Fruit fly (Drosophila melanogaster) whole organism, embryonic: ENCODE results near the gene Snx1.

ENCODE experiments used
- Abd-B ChIP-seq: fragments of 200-800 bp; sonication (Bioruptor generic); optimal IDR thresholded peaks from 2 replicates; lab custom pipeline; 2018; ENCODE audit warnings: missing biosample characterization, mild to moderate bottlenecking, missing genetic modification characterization, moderate library complexity
- Bteb2 ChIP-seq: fragments of 200-800 bp; sonication (Bioruptor generic); optimal IDR thresholded peaks from 2 replicates; lab custom pipeline; 2016; ENCODE audit warnings: missing biosample characterization, missing genetic modification characterization
- CG10366 ChIP-seq: fragments of 200-800 bp; sonication (Bioruptor generic); IDR thresholded peaks from 2 replicates; pipeline ENCODE4 v1.3.6; 2022; ENCODE audit warnings: missing biosample characterization, missing genetic modification characterization
- CG10959 ChIP-seq: fragments of 200-800 bp; sonication (Bioruptor generic); IDR thresholded peaks from 2 replicates; pipeline ENCODE4 v1.3.6; 2022; ENCODE audit warnings: missing biosample characterization, missing genetic modification characterization
- CG11247 ChIP-seq: fragments of 200-800 bp; sonication (Bioruptor generic); IDR thresholded peaks from 2 replicates; pipeline ENCODE4 v1.3.6; 2022; ENCODE audit warnings: missing biosample characterization, missing genetic modification characterization
- CG11696 ChIP-seq: fragments of 200-800 bp; sonication (Bioruptor generic); IDR thresholded peaks from 2 replicates; pipeline ENCODE4 v1.3.6; 2022; ENCODE audit warnings: missing biosample characterization, missing genetic modification characterization
- CG1233 ChIP-seq: fragments of 200-800 bp; sonication (Bioruptor generic); optimal IDR thresholded peaks from 4 replicates; lab custom pipeline; 2018; ENCODE audit warnings: missing biosample characterization, mild to moderate bottlenecking, missing genetic modification characterization
- CG15269 ChIP-seq: fragments of 200-800 bp; sonication (Bioruptor generic); optimal IDR thresholded peaks from 2 replicates; lab custom pipeline; 2018; ENCODE audit warnings: missing biosample characterization, mild to moderate bottlenecking, missing genetic modification characterization, moderate library complexity
- CG17912 ChIP-seq: fragments of 200-800 bp; sonication (Bioruptor generic); optimal IDR thresholded peaks from 2 replicates; lab custom pipeline; 2018; ENCODE audit warnings: missing biosample characterization, mild to moderate bottlenecking, missing genetic modification characterization
- CG18476 ChIP-seq: fragments of 200-800 bp; sonication (Bioruptor generic); optimal IDR thresholded peaks from 2 replicates; lab custom pipeline; 2016; ENCODE audit warnings: missing biosample characterization, mild to moderate bottlenecking, missing genetic modification characterization
- CG18619 ChIP-seq: fragments of 200-800 bp; sonication (Bioruptor generic); optimal IDR thresholded peaks from 3 replicates; lab custom pipeline; 2017; ENCODE audit warnings: missing biosample characterization, mild to moderate bottlenecking, missing genetic modification characterization
- CG2202 ChIP-seq: fragments of 200-800 bp; sonication (Bioruptor generic); optimal IDR thresholded peaks from 2 replicates; lab custom pipeline; 2018; ENCODE audit warnings: missing biosample characterization, mild to moderate bottlenecking, missing genetic modification characterization
- CG30403 ChIP-seq: fragments of 200-800 bp; sonication (Bioruptor generic); optimal IDR thresholded peaks from 3 replicates; lab custom pipeline; 2016; ENCODE audit warnings: missing biosample characterization, missing genetic modification characterization
- CG3281 ChIP-seq: fragments of 200-800 bp; sonication (Bioruptor generic); optimal IDR thresholded peaks from 3 replicates; lab custom pipeline; 2017; ENCODE audit warnings: missing biosample characterization, mild to moderate bottlenecking, missing genetic modification characterization
- CG34376 ChIP-seq: fragments of 200-800 bp; sonication (Bioruptor generic); optimal IDR thresholded peaks from 2 replicates; lab custom pipeline; 2018; ENCODE audit warnings: missing biosample characterization, mild to moderate bottlenecking, missing genetic modification characterization
- CG34422 ChIP-seq: fragments of 200-800 bp; sonication (Bioruptor generic); IDR thresholded peaks from 3 replicates; pipeline ENCODE4 v1.3.6; 2022; ENCODE audit warnings: missing biosample characterization, missing genetic modification characterization
- CG3726 ChIP-seq: fragments of 200-800 bp; sonication (Bioruptor generic); IDR thresholded peaks from 3 replicates; pipeline ENCODE4, ENCODE4 v1.3.6; 2022; ENCODE audit warnings: missing biosample characterization, missing genetic modification characterization
- CG3995 ChIP-seq: fragments of 200-800 bp; sonication (Bioruptor generic); optimal IDR thresholded peaks from 3 replicates; lab custom pipeline; 2016; ENCODE audit warnings: missing biosample characterization, missing genetic modification characterization
- CG5953 ChIP-seq: fragments of 200-800 bp; sonication (Bioruptor generic); IDR thresholded peaks from 2 replicates; pipeline ENCODE4 v1.3.6; 2022; ENCODE audit warnings: missing biosample characterization, missing genetic modification characterization
- CG6254 ChIP-seq: fragments of 200-800 bp; sonication (Bioruptor generic); optimal IDR thresholded peaks from 3 replicates; lab custom pipeline; 2017; ENCODE audit warnings: mild to moderate bottlenecking, missing biosample characterization, missing genetic modification reagents, missing genetic modification characterization
- CG6765 ChIP-seq: fragments of 200-800 bp; sonication (Bioruptor generic); optimal IDR thresholded peaks from 3 replicates; lab custom pipeline; 2017; ENCODE audit warnings: missing biosample characterization, mild to moderate bottlenecking, missing genetic modification characterization
- CG6854 ChIP-seq: fragments of 200-800 bp; sonication (Bioruptor generic); optimal IDR thresholded peaks from 3 replicates; lab custom pipeline; 2017; ENCODE audit warnings: missing biosample characterization, mild to moderate bottlenecking, missing genetic modification characterization
- CG7357 ChIP-seq: fragments of 200-800 bp; sonication (Bioruptor generic); IDR thresholded peaks from 3 replicates; pipeline ENCODE4 v1.3.6; 2022; ENCODE audit warnings: missing biosample characterization, missing genetic modification characterization
- CG8290 ChIP-seq, 3 experiments: fragments of 200-800 bp; sonication (Bioruptor generic); optimal IDR thresholded peaks; 2 replicates each; lab custom pipeline; 2016 to 2019; ENCODE audit warnings: missing biosample characterization in 3 of 3, missing genetic modification characterization in 3 of 3, mild to moderate bottlenecking in 2 of 3, moderate library complexity in 1 of 3
- CG8359 ChIP-seq: fragments of 200-800 bp; sonication (Bioruptor generic); optimal IDR thresholded peaks from 2 replicates; lab custom pipeline; 2017; ENCODE audit warnings: missing biosample characterization, mild to moderate bottlenecking, missing genetic modification characterization, borderline replicate concordance
- CG9932 ChIP-seq: fragments of 200-800 bp; sonication (Bioruptor generic); IDR thresholded peaks from 2 replicates; pipeline ENCODE4 v1.3.6; 2022; ENCODE audit warnings: missing biosample characterization, missing genetic modification characterization
- CHES-1-like ChIP-seq: fragments of 200-800 bp; sonication (Bioruptor generic); optimal IDR thresholded peaks from 2 replicates; lab custom pipeline; 2016; ENCODE audit warnings: missing biosample characterization, missing genetic modification characterization
- CkIIα-i1 ChIP-seq: fragments of 200-800 bp; sonication (Bioruptor generic); IDR thresholded peaks from 2 replicates; pipeline ENCODE4 v1.3.6; 2022; ENCODE audit warnings: missing biosample characterization, missing genetic modification characterization
- Dp ChIP-seq: fragments of 200-800 bp; sonication (Bioruptor generic); optimal IDR thresholded peaks from 2 replicates; lab custom pipeline; 2018; ENCODE audit warnings: missing biosample characterization, mild to moderate bottlenecking, missing genetic modification characterization, moderate library complexity
- Dref ChIP-seq: fragments of 200-800 bp; sonication (Bioruptor generic); IDR thresholded peaks from 2 replicates; pipeline ENCODE4 v1.3.6; 2022; ENCODE audit warnings: missing biosample characterization, missing genetic modification characterization
- E2f1 ChIP-seq: fragments of 200-800 bp; sonication (Bioruptor generic); IDR thresholded peaks from 2 replicates; pipeline ENCODE4 v1.3.6; 2022; ENCODE audit warnings: missing biosample characterization, missing genetic modification characterization
- Ets65A ChIP-seq: fragments of 200-800 bp; sonication (Bioruptor generic); peaks from one replicate; lab custom pipeline; 2016; ENCODE audit warnings: missing biosample characterization, missing genetic modification characterization
- H15 ChIP-seq: fragments of 200-800 bp; sonication (Bioruptor generic); IDR thresholded peaks from 3 replicates; pipeline ENCODE4 v1.3.6; 2022; ENCODE audit warnings: missing biosample characterization, missing genetic modification characterization
- H2.0 ChIP-seq: fragments of 200-800 bp; sonication (Bioruptor generic); IDR thresholded peaks from 2 replicates; pipeline ENCODE4 v1.3.6; 2022; ENCODE audit warnings: missing biosample characterization, missing genetic modification characterization
- Mes4 ChIP-seq: fragments of 200-800 bp; sonication (Bioruptor generic); optimal IDR thresholded peaks from 2 replicates; lab custom pipeline; 2016; ENCODE audit warnings: missing biosample characterization, missing genetic modification characterization
- Optix ChIP-seq: fragments of 200-800 bp; sonication (Bioruptor generic); IDR thresholded peaks from 3 replicates; pipeline ENCODE4 v1.3.6; 2022; ENCODE audit warnings: missing biosample characterization, missing genetic modification characterization
- corto ChIP-seq: fragments of 200-800 bp; sonication (Bioruptor generic); optimal IDR thresholded peaks from 2 replicates; lab custom pipeline; 2016; ENCODE audit warnings: missing biosample characterization, mild to moderate bottlenecking, missing genetic modification characterization, moderate library complexity
- danr ChIP-seq: fragments of 200-800 bp; sonication (Bioruptor generic); IDR thresholded peaks from 2 replicates; pipeline ENCODE4 v1.3.6; 2022; ENCODE audit warnings: missing biosample characterization, missing genetic modification characterization
- dimm ChIP-seq: fragments of 200-800 bp; sonication (Bioruptor generic); IDR thresholded peaks from 2 replicates; pipeline ENCODE4 v1.3.6; 2022; ENCODE audit warnings: missing biosample characterization, missing genetic modification characterization
- dm ChIP-seq: fragments of 200-800 bp; sonication (Bioruptor generic); optimal IDR thresholded peaks from 3 replicates; lab custom pipeline; 2016; ENCODE audit warnings: missing biosample characterization, missing genetic modification characterization
- dmrt11E ChIP-seq: fragments of 200-800 bp; sonication (Bioruptor generic); optimal IDR thresholded peaks from 3 replicates; lab custom pipeline; 2018; ENCODE audit warnings: missing biosample characterization, mild to moderate bottlenecking, missing genetic modification characterization, moderate library complexity
- hbn ChIP-seq: fragments of 200-800 bp; sonication (Bioruptor generic); IDR thresholded peaks from 2 replicates; pipeline ENCODE4 v1.3.6; 2022; ENCODE audit warnings: missing biosample characterization, missing genetic modification characterization; ENCODE audit not compliant: partially characterized antibody
- her ChIP-seq: fragments of 200-800 bp; sonication (Bioruptor generic); optimal IDR thresholded peaks from 2 replicates; lab custom pipeline; 2016; ENCODE audit warnings: missing biosample characterization, missing genetic modification characterization
- hkb ChIP-seq, 2 experiments: fragments of 200-800 bp in 1 of 2; fragments of >200 bp in 1 of 2; sonication (Bioruptor generic) in 1 of 2; IDR thresholded peaks in 1 of 2; optimal IDR thresholded peaks in 1 of 2; 2 replicates each; pipeline versions ENCODE4 v1.3.6 to Lab custom; 2017 to 2022; ENCODE audit warnings: missing biosample characterization in 1 of 2, missing genetic modification characterization in 1 of 2
- jigr1 ChIP-seq: fragments of 200-800 bp; sonication (Bioruptor generic); IDR thresholded peaks from 3 replicates; pipeline ENCODE4 v1.3.6; 2022; ENCODE audit warnings: missing biosample characterization, missing genetic modification characterization
- odd ChIP-seq: fragments of 200-800 bp; sonication (Bioruptor generic); optimal IDR thresholded peaks from 2 replicates; lab custom pipeline; 2017; ENCODE audit warnings: missing biosample characterization, mild to moderate bottlenecking, missing genetic modification characterization
- otp ChIP-seq: fragments of 200-800 bp; sonication (Bioruptor generic); IDR thresholded peaks from 3 replicates; pipeline ENCODE4, ENCODE4 v1.3.6; 2022; ENCODE audit warnings: missing biosample characterization, missing genetic modification characterization
- peb ChIP-seq: fragments of 200-800 bp; sonication (Bioruptor generic); IDR thresholded peaks from 2 replicates; pipeline ENCODE4 v1.3.6; 2022; ENCODE audit warnings: missing biosample characterization, missing genetic modification characterization
- row ChIP-seq: fragments of 200-800 bp; sonication (Bioruptor generic); IDR thresholded peaks from 3 replicates; pipeline ENCODE4 v1.3.6; 2022; ENCODE audit warnings: missing biosample characterization, missing genetic modification characterization
- so ChIP-seq: fragments of 200-800 bp; sonication (Bioruptor generic); IDR thresholded peaks from 3 replicates; pipeline ENCODE4 v1.3.6; 2022; ENCODE audit warnings: missing biosample characterization, missing genetic modification characterization
- sqz ChIP-seq: fragments of 200-800 bp; sonication (Bioruptor generic); optimal IDR thresholded peaks from 3 replicates; lab custom pipeline; 2018; ENCODE audit warnings: missing biosample characterization, mild to moderate bottlenecking, missing genetic modification characterization
- tio ChIP-seq: fragments of 200-800 bp; sonication (Bioruptor generic); optimal IDR thresholded peaks from 2 replicates; lab custom pipeline; 2017; ENCODE audit warnings: missing biosample characterization, missing genetic modification characterization, inconsistent platforms
- tx ChIP-seq: fragments of 200-800 bp; sonication (Bioruptor generic); optimal IDR thresholded peaks from 2 replicates; lab custom pipeline; 2016; ENCODE audit warnings: missing biosample characterization, missing genetic modification characterization

The Snx1 gene

dm6 chr2L:3440322-3440721 lies 9.2 kb upstream of the Snx1 start (continued):
- TF ChIP-seq Mes4 (GFP tag; lab: Kevin White, UChicago) (peak; percentile 28), row (peak; percentile 72), H15 (peak; percentile 77), Dp (GFP tag; lab: Kevin White, UChicago) (no peak), hbn (GFP tag; lab: Robert Waterston, UW) (no peak), CG10366 (GFP tag; lab: Robert Waterston, UW) (peak; percentile 67), danr (peak; percentile 65; the same call in 1 of the 2 replicates), CG5953 (GFP tag; lab: Robert Waterston, UW) (peak; percentile 64), dimm (GFP tag; lab: Robert Waterston, UW) (peak; percentile 57), CG7357 (GFP tag; lab: Robert Waterston, UW) (peak; percentile 61; the same call in 1 of the 3 replicates), CG34422 (GFP tag; lab: Robert Waterston, UW) (peak; percentile 83; the same call in 2 of the 3 replicates), corto (GFP tag; lab: Kevin White, UChicago) (no peak), Bteb2 (GFP tag; lab: Kevin White, UChicago) (no peak), dm (GFP tag; lab: Kevin White, UChicago) (no peak), tx (no peak), CG6854 (GFP tag; lab: Kevin White, UChicago) (no peak), CG3726 (GFP tag; lab: Robert Waterston, UW) (peak; percentile 79; the same call in 1 of the 3 replicates), CG34376 (GFP tag; lab: Kevin White, UChicago) (no peak), CG6254 (GFP tag; lab: Kevin White, UChicago) (peak; percentile 65), hkb (optimal IDR thresholded peaks at IDR 0.05; lab: Kevin White, UChicago) (no peak), hkb (GFP tag; IDR thresholded peaks at IDR 0.05; lab: Robert Waterston, UW) (peak; percentile 79), peb (GFP tag; lab: Robert Waterston, UW) (peak; percentile 64), Optix (GFP tag; lab: Robert Waterston, UW) (peak; percentile 76; the same call in 2 of the 3 replicates), E2f1 (GFP tag; lab: Robert Waterston, UW) (peak; percentile 75), Dref (GFP tag; lab: Robert Waterston, UW) (no peak), H2.0 (peak; percentile 63), Abd-B (peak; percentile 40), jigr1 (peak; percentile 70), CG15269 (peak; percentile 67), otp (peak; percentile 80), CG9932 (peak; percentile 59), CG2202 (tag; lab: Kevin White, UChicago) (peak; percentile 10), her (GFP tag; lab: Kevin White, UChicago) (no peak), CG1233 (GFP tag; lab: Kevin White, UChicago) (peak; percentile 44), so (GFP tag; lab: Robert Waterston, UW) (peak; percentile 74; the same call in 2 of the 3 replicates), CG3281 (GFP tag; lab: Kevin White, UChicago) (peak; percentile 46), tio (GFP tag; lab: Kevin White, UChicago) (peak; percentile 39), CG30403 (GFP tag; lab: Kevin White, UChicago) (peak; percentile 63), CG8359 (GFP tag; lab: Kevin White, UChicago) (peak; percentile 25), CG3995 (GFP tag; lab: Kevin White, UChicago) (no peak), CG18476 (no peak), CG11247 (peak; percentile 58; the same call in 1 of the 2 replicates)

- TF ChIP-seq CG8290 (GFP tag; optimal IDR thresholded peaks at IDR 0.05; lab: Kevin White, UChicago) (no peak), CG8290 (tag; optimal IDR thresholded peaks at IDR 0.05; lab: Kevin White, UChicago) (no peak), CG11696 (GFP tag; lab: Robert Waterston, UW) (no peak), CkIIα-i1 (no peak), sqz (GFP tag; lab: Kevin White, UChicago) (no peak), Ets65A (GFP tag; lab: Kevin White, UChicago) (peak; percentile 1), danr (no peak), CG18619 (GFP tag; lab: Kevin White, UChicago) (no peak), odd (GFP tag; lab: Kevin White, UChicago) (no peak), CHES-1-like (GFP tag; lab: Kevin White, UChicago) (no peak), dmrt11E (no peak), CG17912 (no peak), CG6765 (GFP tag; lab: Kevin White, UChicago) (no peak), CG10959 (GFP tag; lab: Robert Waterston, UW) (no peak)
Observed at dm6 chr2L:3441158-3441557, 8.3 kb upstream of the Snx1 start.
